Fruit fly (Drosophila melanogaster) whole organism, embryonic: ENCODE data around the gene Sodh1.

ENCODE experiments used
- Adf1 ChIP-seq: fragments of 200-800 bp; sonication (Bioruptor generic); IDR thresholded peaks from 2 replicates; pipeline ENCODE4 v1.3.6; 2022; ENCODE audit warnings: missing biosample characterization, missing genetic modification characterization
- Atf-2 ChIP-seq: fragments of 200-800 bp; sonication (Bioruptor generic); optimal IDR thresholded peaks from 2 replicates; lab custom pipeline; 2016; ENCODE audit warnings: missing biosample characterization, missing genetic modification characterization
- B-H1 ChIP-seq: fragments of 200-800 bp; sonication (Bioruptor generic); IDR thresholded peaks from 3 replicates; pipeline ENCODE4 v1.3.6; 2022; ENCODE audit warnings: missing biosample characterization, missing genetic modification characterization
- CG11085 ChIP-seq: fragments of 200-800 bp; sonication (Bioruptor generic); IDR thresholded peaks from 2 replicates; pipeline ENCODE4 v1.3.6; 2022; ENCODE audit warnings: missing biosample characterization, missing genetic modification characterization
- CG11093 ChIP-seq: fragments of 200-800 bp; sonication (Bioruptor generic); IDR thresholded peaks from 3 replicates; pipeline ENCODE4 v1.3.6; 2022; ENCODE audit warnings: missing biosample characterization, missing genetic modification characterization
- CG11723 ChIP-seq: fragments of 200-800 bp; sonication (Bioruptor generic); optimal IDR thresholded peaks from 2 replicates; lab custom pipeline; 2017; ENCODE audit warnings: missing biosample characterization, mild to moderate bottlenecking, missing genetic modification characterization
- CG12155 ChIP-seq: fragments of 200-800 bp; sonication (Bioruptor generic); optimal IDR thresholded peaks from 3 replicates; lab custom pipeline; 2016; ENCODE audit warnings: missing biosample characterization, missing genetic modification characterization
- CG12391 ChIP-seq: fragments of 200-800 bp; sonication (Bioruptor generic); optimal IDR thresholded peaks from 3 replicates; lab custom pipeline; 2018; ENCODE audit warnings: missing biosample characterization, mild to moderate bottlenecking, missing genetic modification characterization, moderate library complexity
- CG14667 ChIP-seq: fragments of 200-800 bp; sonication (Bioruptor generic); IDR thresholded peaks from 2 replicates; pipeline ENCODE4 v1.3.6; 2022; ENCODE audit warnings: missing biosample characterization, missing genetic modification characterization
- CG15479 ChIP-seq: fragments of 200-800 bp; sonication (Bioruptor generic); optimal IDR thresholded peaks from 3 replicates; lab custom pipeline; 2019; ENCODE audit warnings: missing biosample characterization, mild to moderate bottlenecking, missing genetic modification characterization, moderate library complexity
- CG1792 ChIP-seq: fragments of 200-800 bp; sonication (Bioruptor generic); optimal IDR thresholded peaks from 2 replicates; lab custom pipeline; 2016; ENCODE audit warnings: missing biosample characterization, missing genetic modification characterization
- CG18011 ChIP-seq: fragments of 200-800 bp; sonication (Bioruptor generic); optimal IDR thresholded peaks from 2 replicates; lab custom pipeline; 2017; ENCODE audit warnings: missing biosample characterization, missing genetic modification characterization, mild to moderate bottlenecking, moderate library complexity, missing genotype
- CG18599 ChIP-seq: fragments of 200-800 bp; sonication (Bioruptor generic); optimal IDR thresholded peaks from 3 replicates; lab custom pipeline; 2017; ENCODE audit warnings: missing biosample characterization, missing genetic modification characterization, mild to moderate bottlenecking, moderate library complexity, missing genetic modification reagents
- CG2199 ChIP-seq: fragments of 200-800 bp; sonication (Bioruptor generic); IDR thresholded peaks from 3 replicates; pipeline ENCODE4 v1.3.6; 2022; ENCODE audit warnings: missing biosample characterization, missing genetic modification characterization
- CG30403 ChIP-seq: fragments of 200-800 bp; sonication (Bioruptor generic); optimal IDR thresholded peaks from 3 replicates; lab custom pipeline; 2016; ENCODE audit warnings: missing biosample characterization, missing genetic modification characterization
- CG30431 ChIP-seq: fragments of 200-800 bp; sonication (Bioruptor generic); optimal IDR thresholded peaks from 2 replicates; lab custom pipeline; 2017; ENCODE audit warnings: missing biosample characterization, missing genetic modification characterization
- CG33213 ChIP-seq: fragments of 200-800 bp; sonication (Bioruptor generic); optimal IDR thresholded peaks from 3 replicates; lab custom pipeline; 2016; ENCODE audit warnings: missing biosample characterization, missing genetic modification characterization
- CG4730 ChIP-seq: fragments of 200-800 bp; sonication (Bioruptor generic); IDR thresholded peaks from 2 replicates; pipeline ENCODE4 v1.3.6; 2022; ENCODE audit warnings: missing biosample characterization, missing genetic modification characterization
- CG6175 ChIP-seq: fragments of 200-800 bp; sonication (Bioruptor generic); IDR thresholded peaks from 3 replicates; pipeline ENCODE4 v1.3.6; 2022; ENCODE audit warnings: missing biosample characterization, missing genetic modification characterization
- CG6272 ChIP-seq: fragments of 200-800 bp; sonication (Bioruptor generic); IDR thresholded peaks from 2 replicates; pipeline ENCODE4 v1.3.6; 2022; ENCODE audit warnings: missing biosample characterization, missing genetic modification characterization
- CG6791 ChIP-seq: fragments of 200-800 bp; sonication (Bioruptor generic); IDR thresholded peaks from 3 replicates; pipeline ENCODE4 v1.3.6; 2022; ENCODE audit warnings: missing biosample characterization, missing genetic modification characterization; ENCODE audit not compliant: partially characterized antibody
- CG7745 ChIP-seq: fragments of 200-800 bp; sonication (Bioruptor generic); optimal IDR thresholded peaks from 2 replicates; lab custom pipeline; 2018; ENCODE audit warnings: missing biosample characterization, mild to moderate bottlenecking, missing genetic modification characterization, moderate library complexity
- CG8924 ChIP-seq: fragments of 200-800 bp; optimal IDR thresholded peaks from 3 replicates; lab custom pipeline; 2019; ENCODE audit warnings: missing biosample characterization, mild to moderate bottlenecking, missing genetic modification characterization, moderate library complexity
- CG9932 ChIP-seq: fragments of 200-800 bp; sonication (Bioruptor generic); IDR thresholded peaks from 2 replicates; pipeline ENCODE4 v1.3.6; 2022; ENCODE audit warnings: missing biosample characterization, missing genetic modification characterization
- Dip2 ChIP-seq: fragments of 200-800 bp; sonication (Bioruptor generic); IDR thresholded peaks from 2 replicates; pipeline ENCODE4 v1.3.6; 2022; ENCODE audit warnings: missing biosample characterization, missing genetic modification characterization
- Fer1 ChIP-seq: fragments of 200-800 bp; sonication (Bioruptor generic); optimal IDR thresholded peaks from 2 replicates; lab custom pipeline; 2017; ENCODE audit warnings: missing biosample characterization, mild to moderate bottlenecking, missing genetic modification characterization
- Fer2 ChIP-seq: fragments of 200-800 bp; sonication (Bioruptor generic); optimal IDR thresholded peaks from 2 replicates; lab custom pipeline; 2018; ENCODE audit warnings: missing biosample characterization, mild to moderate bottlenecking, missing genetic modification characterization, moderate library complexity
- Hmx ChIP-seq: fragments of 200-800 bp; sonication (Bioruptor generic); optimal IDR thresholded peaks from 2 replicates; lab custom pipeline; 2016; ENCODE audit warnings: missing biosample characterization, missing genetic modification characterization
- Hr3 ChIP-seq: fragments of 200-800 bp; sonication (Bioruptor generic); optimal IDR thresholded peaks from 3 replicates; lab custom pipeline; 2016; ENCODE audit warnings: missing biosample characterization, missing genetic modification characterization
- Mad ChIP-seq: fragments of 200-800 bp; sonication (Bioruptor generic); optimal IDR thresholded peaks from 2 replicates; lab custom pipeline; 2016; ENCODE audit warnings: missing biosample characterization, missing genetic modification characterization
- Rx ChIP-seq: fragments of 200-800 bp; sonication (Bioruptor generic); IDR thresholded peaks from 2 replicates; pipeline ENCODE4 v1.3.6; 2022; ENCODE audit warnings: missing biosample characterization, missing genetic modification characterization
- amos ChIP-seq: fragments of 200-800 bp; sonication (Bioruptor generic); IDR thresholded peaks from 2 replicates; pipeline ENCODE4 v1.3.6; 2022; ENCODE audit warnings: missing biosample characterization, missing genetic modification characterization; ENCODE audit not compliant: partially characterized antibody
- bigmax ChIP-seq: fragments of 200-800 bp; sonication (Bioruptor generic); optimal IDR thresholded peaks from 2 replicates; lab custom pipeline; 2018; ENCODE audit warnings: missing biosample characterization, mild to moderate bottlenecking, missing genetic modification characterization
- bowl ChIP-seq: fragments of 200-800 bp; sonication (Bioruptor generic); IDR thresholded peaks from 2 replicates; pipeline ENCODE4 v1.3.6; 2022; ENCODE audit warnings: missing biosample characterization, missing genetic modification characterization
- br ChIP-seq: fragments of >200 bp; optimal IDR thresholded peaks from 2 replicates; lab custom pipeline; 2017
- bsh ChIP-seq, 2 experiments: fragments of 200-800 bp; sonication (Bioruptor generic); optimal IDR thresholded peaks; 2 replicates each; lab custom pipeline; 2017 to 2018; ENCODE audit warnings: mild to moderate bottlenecking in 2 of 2, missing biosample characterization in 2 of 2, missing genetic modification characterization in 2 of 2, moderate library complexity in 1 of 2
- ci ChIP-seq: fragments of 200-800 bp; sonication (Bioruptor generic); IDR thresholded peaks from 3 replicates; pipeline ENCODE4 v1.3.6; 2022; ENCODE audit warnings: missing biosample characterization, missing genetic modification characterization
- crc ChIP-seq: fragments of 200-800 bp; sonication (Bioruptor generic); optimal IDR thresholded peaks from 2 replicates; lab custom pipeline; 2016; ENCODE audit warnings: missing biosample characterization, missing genetic modification characterization
- croc ChIP-seq: fragments of 200-800 bp; sonication (Bioruptor generic); conservative IDR thresholded peaks from 3 replicates; pipeline ENCODE4 v1.3.6; 2022; ENCODE audit warnings: missing biosample characterization, missing genetic modification characterization
- grn ChIP-seq: fragments of 200-800 bp; sonication (Bioruptor generic); optimal IDR thresholded peaks from 3 replicates; lab custom pipeline; 2017; ENCODE audit warnings: missing biosample characterization, missing genetic modification characterization
- gro ChIP-seq: fragments of 200-800 bp; sonication (Bioruptor generic); optimal IDR thresholded peaks from 2 replicates; lab custom pipeline; 2016; ENCODE audit warnings: missing biosample characterization, missing genetic modification characterization
- ken ChIP-seq: fragments of 200-800 bp; sonication (Bioruptor generic); IDR thresholded peaks from 3 replicates; pipeline ENCODE4 v1.3.6; 2022; ENCODE audit warnings: missing biosample characterization, missing genetic modification characterization
- knrl ChIP-seq: fragments of 200-800 bp; sonication (Bioruptor generic); IDR thresholded peaks from 3 replicates; pipeline ENCODE4 v1.3.6; 2022; ENCODE audit warnings: missing biosample characterization, missing genetic modification characterization; ENCODE audit not compliant: partially characterized antibody
- mirr ChIP-seq: fragments of 200-800 bp; sonication (Bioruptor generic); optimal IDR thresholded peaks from 3 replicates; lab custom pipeline; 2018; ENCODE audit warnings: missing biosample characterization, mild to moderate bottlenecking, missing genetic modification characterization
- odd ChIP-seq: fragments of 200-800 bp; sonication (Bioruptor generic); optimal IDR thresholded peaks from 2 replicates; lab custom pipeline; 2017; ENCODE audit warnings: missing biosample characterization, mild to moderate bottlenecking, missing genetic modification characterization
- row ChIP-seq: fragments of 200-800 bp; sonication (Bioruptor generic); IDR thresholded peaks from 3 replicates; pipeline ENCODE4 v1.3.6; 2022; ENCODE audit warnings: missing biosample characterization, missing genetic modification characterization
- schlank ChIP-seq: fragments of 200-800 bp; sonication (Bioruptor generic); optimal IDR thresholded peaks from 2 replicates; lab custom pipeline; 2018; ENCODE audit warnings: missing biosample characterization, mild to moderate bottlenecking, missing genetic modification characterization
- sd ChIP-seq: fragments of 200-800 bp; sonication (Bioruptor generic); optimal IDR thresholded peaks from 3 replicates; lab custom pipeline; 2018; ENCODE audit warnings: missing biosample characterization, mild to moderate bottlenecking, missing genetic modification characterization, moderate library complexity
- shn ChIP-seq: fragments of 200-800 bp; sonication (Bioruptor generic); optimal IDR thresholded peaks from 3 replicates; lab custom pipeline; 2016; ENCODE audit warnings: missing biosample characterization, missing genetic modification characterization
- stc ChIP-seq: fragments of 200-800 bp; sonication (Bioruptor generic); IDR thresholded peaks from 2 replicates; pipeline ENCODE4 v1.3.6; 2022; ENCODE audit warnings: missing biosample characterization, missing genetic modification characterization
- stwl ChIP-seq: fragments of 200-800 bp; sonication (Bioruptor generic); optimal IDR thresholded peaks from 3 replicates; lab custom pipeline; 2018; ENCODE audit warnings: missing biosample characterization, mild to moderate bottlenecking, missing genetic modification characterization, moderate library complexity
- trem ChIP-seq: fragments of 200-800 bp; optimal IDR thresholded peaks from 3 replicates; lab custom pipeline; 2019; ENCODE audit warnings: missing biosample characterization, mild to moderate bottlenecking, missing genetic modification characterization, moderate library complexity
- ttk ChIP-seq: fragments of 200-800 bp; sonication (Bioruptor generic); IDR thresholded peaks from 2 replicates; pipeline ENCODE4 v2.1.2; 2022; ENCODE audit warnings: missing biosample characterization, missing genetic modification characterization

Gene Sodh1

DNA sequence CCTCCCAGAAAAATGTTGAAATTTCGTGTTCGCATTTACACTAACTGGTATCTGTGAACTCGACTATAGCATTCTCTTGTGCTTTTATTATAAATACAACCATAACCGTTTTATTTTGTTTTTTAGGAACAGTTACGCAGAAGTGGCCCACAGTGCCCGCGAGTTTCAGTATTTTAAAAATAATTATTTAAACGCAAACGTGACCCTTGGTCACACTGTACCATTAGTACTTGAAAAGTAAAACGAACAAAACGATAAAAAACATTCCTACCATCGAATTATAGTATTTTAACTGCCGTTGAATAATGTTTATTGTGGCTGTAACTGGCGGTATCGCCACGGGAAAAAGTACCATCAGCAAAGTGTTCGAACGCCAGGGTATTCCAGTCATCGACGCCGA is 29.8 kb downstream of the Sodh1 start, which contains the start of gene Dpck (continued):
- TF ChIP-seq CG6272 (GFP tag; lab: Robert Waterston, UW) (no peak), trem (tag; lab: Kevin White, UChicago) (peak; percentile 42), CG33213 (peak; percentile 41), bsh (GFP tag; optimal IDR thresholded peaks at IDR 0.05; lab: Kevin White, UChicago) (no peak), CG2199 (GFP tag; lab: Robert Waterston, UW) (no peak), CG15479 (GFP tag; lab: Kevin White, UChicago) (no peak), bowl (GFP tag; lab: Robert Waterston, UW) (no peak), stwl (tag; lab: Kevin White, UChicago) (peak; percentile 50), shn (GFP tag; lab: Kevin White, UChicago) (no peak), Dip2 (no peak), Hr3 (peak; percentile 1), schlank (no peak), CG11093 (GFP tag; lab: Robert Waterston, UW) (no peak), ci (GFP tag; lab: Robert Waterston, UW) (no peak), stc (GFP tag; lab: Robert Waterston, UW) (no peak), CG6791 (no peak), CG7745 (tag; lab: Kevin White, UChicago) (no peak), croc (GFP tag; lab: Robert Waterston, UW) (no peak), CG1792 (GFP tag; lab: Kevin White, UChicago) (no peak), ttk (GFP tag; lab: Robert Waterston, UW) (no peak), Fer1 (GFP tag; lab: Kevin White, UChicago) (peak; percentile 36), Rx (GFP tag; lab: Robert Waterston, UW) (no peak), Fer2 (tag; lab: Kevin White, UChicago) (no peak), CG6175 (no peak), row (GFP tag; lab: Robert Waterston, UW) (peak; percentile 85), gro (GFP tag; lab: Kevin White, UChicago) (peak; percentile 32), br (no peak), CG8924 (tag; lab: Kevin White, UChicago) (peak; percentile 34), Hmx (GFP tag; lab: Kevin White, UChicago) (no peak), knrl (GFP tag; lab: Robert Waterston, UW) (no peak), CG11723 (GFP tag; lab: Kevin White, UChicago) (peak; percentile 86), CG4730 (GFP tag; lab: Robert Waterston, UW) (no peak), Mad (GFP tag; lab: Kevin White, UChicago) (peak; percentile 41), grn (GFP tag; lab: Kevin White, UChicago) (no peak), ken (GFP tag; lab: Robert Waterston, UW) (no peak), crc (GFP tag; lab: Kevin White, UChicago) (no peak), CG18599 (GFP tag; lab: Kevin White, UChicago) (no peak), CG12155 (GFP tag; lab: Kevin White, UChicago) (no peak), CG12391 (peak; percentile 49), CG18011 (GFP tag; lab: Kevin White, UChicago) (peak; percentile 7), mirr (GFP tag; lab: Kevin White, UChicago) (no peak), CG30403 (GFP tag; lab: Kevin White, UChicago) (peak; percentile 39), B-H1 (no peak), CG30431 (GFP tag; lab: Kevin White, UChicago) (no peak), Adf1 (GFP tag; lab: Robert Waterston, UW) (no peak), odd (GFP tag; lab: Kevin White, UChicago) (no peak), CG11085 (GFP tag; lab: Robert Waterston, UW) (no peak), sd (tag; lab: Kevin White, UChicago) (peak; percentile 9), CG14667 (GFP tag; lab: Robert Waterston, UW) (no peak), CG9932 (GFP tag; lab: Robert Waterston, UW) (peak; percentile 10; the same call in 1 of the 2 replicates), bigmax (GFP tag; lab: Kevin White, UChicago) (no peak), amos (no peak), Atf-2 (peak; percentile 17)
